Worm (Caenorhabditis elegans) whole organism, L2 larva: ENCODE data around the gene Y43B11AR.1.

Source experiments
- ama-1 ChIP-seq: fragments of 150-350 bp; optimal IDR thresholded peaks from 2 replicates; lab custom pipeline; 2018; ENCODE audit warnings: inconsistent platforms
- lin-39 ChIP-seq: fragments of 150-350 bp; optimal IDR thresholded peaks from 2 replicates; lab custom pipeline; 2014; ENCODE audit warnings: missing biosample characterization, missing genetic modification reagents, missing genetic modification characterization
- nhr-23 ChIP-seq: fragments of 150-350 bp; optimal IDR thresholded peaks from 2 replicates; lab custom pipeline; 2014; ENCODE audit warnings: missing biosample characterization, missing genetic modification reagents, missing genetic modification characterization
- nhr-237 ChIP-seq: fragments of 150-350 bp; optimal IDR thresholded peaks from 2 replicates; lab custom pipeline; 2014; ENCODE audit warnings: missing biosample characterization, missing genetic modification characterization
- nhr-25 ChIP-seq: fragments of 150-350 bp; sonication (generic microtip); optimal IDR thresholded peaks from 3 replicates; lab custom pipeline; 2014; ENCODE audit warnings: missing biosample characterization, missing genetic modification characterization
- snpc-4 ChIP-seq: fragments of 150-350 bp; optimal IDR thresholded peaks from 2 replicates; lab custom pipeline; 2014; ENCODE audit warnings: missing biosample characterization, missing genetic modification characterization
- zag-1 ChIP-seq: fragments of 150-350 bp; optimal IDR thresholded peaks from 2 replicates; lab custom pipeline; 2014; ENCODE audit warnings: missing biosample characterization, missing genetic modification characterization

- peak; percentile 1 for TF ChIP-seq snpc-4 (tag; lab: Kevin White, UChicago)
- no peak for TF ChIP-seq nhr-23 (tag; lab: Kevin White, UChicago)
- TF ChIP-seq lin-39 (tag; lab: Kevin White, UChicago): no peak
- TF ChIP-seq ama-1 (lab: Kevin White, UChicago): no peak
- peak; percentile 95 for TF ChIP-seq nhr-25 (tag; lab: Kevin White, UChicago)
- no peak for TF ChIP-seq nhr-237 (tag; lab: Kevin White, UChicago)
- TF ChIP-seq zag-1 (tag; lab: Kevin White, UChicago): no peak
Observed at ce11 chrIV:7049672-7050206, 31.6 kb upstream of the Y43B11AR.1 start, which contains the start of gene nhr-105.
